Worm (Caenorhabditis elegans) whole organism, L2 larva: ENCODE data around the gene F08D12.7.
A peak's percentile ranks its signal among the peaks of the same experiment; 100 is the strongest.

ENCODE experiments used
- C34F6.9 ChIP-seq: fragments of 150-350 bp; optimal IDR thresholded peaks from 2 replicates; lab custom pipeline; 2014; ENCODE audit warnings: missing biosample characterization, missing genetic modification characterization
- F13H6.1 ChIP-seq: sonication (generic microtip); optimal IDR thresholded peaks from 2 replicates; lab custom pipeline; 2016; ENCODE audit warnings: missing genetic modification characterization, missing compliant biosample characterization
- R02D3.7 ChIP-seq: fragments of 150-350 bp; optimal IDR thresholded peaks from 2 replicates; lab custom pipeline; 2014; ENCODE audit warnings: missing biosample characterization, missing genetic modification characterization
- Y55F3AM.14 ChIP-seq: fragments of 200-800 bp; sonication (Bioruptor generic); optimal IDR thresholded peaks from 2 replicates; lab custom pipeline; 2018; ENCODE audit warnings: mild to moderate bottlenecking, missing genetic modification characterization, missing compliant biosample characterization
- ZK546.5 ChIP-seq: sonication (generic microtip); optimal IDR thresholded peaks from 2 replicates; lab custom pipeline; 2017; ENCODE audit warnings: missing biosample characterization, missing genetic modification characterization
- alr-1 ChIP-seq: fragments of 150-350 bp; optimal IDR thresholded peaks from 2 replicates; lab custom pipeline; 2014; ENCODE audit warnings: missing biosample characterization, missing genetic modification characterization
- aly-2 ChIP-seq: fragments of 150-350 bp; optimal IDR thresholded peaks from 2 replicates; lab custom pipeline; 2014; ENCODE audit warnings: missing biosample characterization, missing genetic modification characterization
- ama-1 ChIP-seq: fragments of 150-350 bp; optimal IDR thresholded peaks from 2 replicates; lab custom pipeline; 2018; ENCODE audit warnings: inconsistent platforms
- blmp-1 ChIP-seq: sonication (generic microtip); optimal IDR thresholded peaks from 2 replicates; lab custom pipeline; 2017; ENCODE audit warnings: missing genetic modification characterization, mild to moderate bottlenecking, missing compliant biosample characterization, antibody characterized with exemption, moderate library complexity; ENCODE audit not compliant: insufficient read depth
- ceh-16 ChIP-seq: fragments of 150-350 bp; optimal IDR thresholded peaks from 2 replicates; lab custom pipeline; 2014; ENCODE audit warnings: missing biosample characterization, missing genetic modification characterization
- ceh-82 ChIP-seq: fragments of 150-350 bp; optimal IDR thresholded peaks from 2 replicates; lab custom pipeline; 2014; ENCODE audit warnings: missing biosample characterization, missing genetic modification characterization
- crh-2 ChIP-seq: sonication (generic microtip); optimal IDR thresholded peaks from 2 replicates; lab custom pipeline; 2017; ENCODE audit warnings: missing biosample characterization, missing genetic modification characterization
- dmd-4 ChIP-seq: sonication (generic microtip); optimal IDR thresholded peaks from 2 replicates; lab custom pipeline; 2017; ENCODE audit warnings: missing biosample characterization, missing genetic modification characterization
- egl-27 ChIP-seq: sonication (generic microtip); optimal IDR thresholded peaks from 3 replicates; lab custom pipeline; 2017; ENCODE audit warnings: missing biosample characterization, missing genetic modification reagents, missing genetic modification characterization
- elt-1 ChIP-seq: fragments of 150-350 bp; optimal IDR thresholded peaks from 2 replicates; lab custom pipeline; 2014; ENCODE audit warnings: missing biosample characterization, missing genetic modification characterization
- fos-1 ChIP-seq: fragments of 150-350 bp; optimal IDR thresholded peaks from 2 replicates; lab custom pipeline; 2014; ENCODE audit warnings: missing biosample characterization, missing genetic modification characterization
- gmeb-1 ChIP-seq: fragments of 150-350 bp; optimal IDR thresholded peaks from 2 replicates; lab custom pipeline; 2014; ENCODE audit warnings: missing biosample characterization, missing genetic modification characterization
- lin-11 ChIP-seq: fragments of 150-350 bp; sonication (generic microtip); optimal IDR thresholded peaks from 2 replicates; lab custom pipeline; 2014; ENCODE audit warnings: missing biosample characterization, missing genetic modification characterization, inconsistent platforms, mixed read lengths
- lin-13 ChIP-seq: fragments of 150-350 bp; optimal IDR thresholded peaks from 2 replicates; lab custom pipeline; 2014; ENCODE audit warnings: missing biosample characterization, missing genetic modification reagents, missing genetic modification characterization
- lin-39 ChIP-seq: fragments of 150-350 bp; optimal IDR thresholded peaks from 2 replicates; lab custom pipeline; 2014; ENCODE audit warnings: missing biosample characterization, missing genetic modification reagents, missing genetic modification characterization
- lsy-2 ChIP-seq, 2 experiments: fragments of 150-350 bp in 1 of 2; sonication (generic microtip) in 1 of 2; optimal IDR thresholded peaks; 2 replicates each; lab custom pipeline; 2014 to 2017; ENCODE audit warnings: missing biosample characterization in 2 of 2, missing genetic modification characterization in 2 of 2
- mab-5 ChIP-seq: fragments of 150-350 bp; optimal IDR thresholded peaks from 2 replicates; lab custom pipeline; 2014; ENCODE audit warnings: missing biosample characterization, missing genetic modification characterization
- mbf-1 ChIP-seq: sonication (generic microtip); optimal IDR thresholded peaks from 2 replicates; lab custom pipeline; 2017; ENCODE audit warnings: missing biosample characterization, missing genetic modification characterization
- mdl-1 ChIP-seq, 2 experiments: fragments of 150-350 bp in 1 of 2; sonication (generic microtip) in 1 of 2; optimal IDR thresholded peaks; 2 replicates each; lab custom pipeline; 2017; ENCODE audit warnings: missing biosample characterization in 2 of 2, missing genetic modification characterization in 2 of 2
- nhr-10 ChIP-seq: sonication (generic microtip); optimal IDR thresholded peaks from 2 replicates; lab custom pipeline; 2017; ENCODE audit warnings: missing biosample characterization, missing genetic modification characterization
- nhr-129 ChIP-seq: fragments of 150-350 bp; optimal IDR thresholded peaks from 2 replicates; lab custom pipeline; 2014; ENCODE audit warnings: missing biosample characterization, missing genetic modification characterization
- nhr-21 ChIP-seq: fragments of 150-350 bp; optimal IDR thresholded peaks from 2 replicates; lab custom pipeline; 2014; ENCODE audit warnings: missing biosample characterization, missing genetic modification characterization
- nhr-23 ChIP-seq: fragments of 150-350 bp; optimal IDR thresholded peaks from 2 replicates; lab custom pipeline; 2014; ENCODE audit warnings: missing biosample characterization, missing genetic modification reagents, missing genetic modification characterization
- nhr-237 ChIP-seq: fragments of 150-350 bp; optimal IDR thresholded peaks from 2 replicates; lab custom pipeline; 2014; ENCODE audit warnings: missing biosample characterization, missing genetic modification characterization
- nhr-25 ChIP-seq: fragments of 150-350 bp; sonication (generic microtip); optimal IDR thresholded peaks from 3 replicates; lab custom pipeline; 2014; ENCODE audit warnings: missing biosample characterization, missing genetic modification characterization
- nhr-6 ChIP-seq: fragments of 150-350 bp; optimal IDR thresholded peaks from 2 replicates; lab custom pipeline; 2014; ENCODE audit warnings: missing biosample characterization, missing genetic modification characterization
- nhr-77 ChIP-seq: fragments of 150-350 bp; optimal IDR thresholded peaks from 2 replicates; lab custom pipeline; 2014; ENCODE audit warnings: missing biosample characterization, missing genetic modification characterization
- peb-1 ChIP-seq: fragments of 150-350 bp; optimal IDR thresholded peaks from 2 replicates; lab custom pipeline; 2014; ENCODE audit warnings: missing biosample characterization, missing genetic modification characterization
- sem-4 ChIP-seq: fragments of 150-350 bp; optimal IDR thresholded peaks from 2 replicates; lab custom pipeline; 2014; ENCODE audit warnings: missing biosample characterization, missing genetic modification reagents, missing genetic modification characterization
- sma-3 ChIP-seq: sonication (generic microtip); optimal IDR thresholded peaks from 2 replicates; lab custom pipeline; 2016; ENCODE audit warnings: missing genetic modification reagents, missing genetic modification characterization, missing compliant biosample characterization
- sma-9 ChIP-seq, 2 experiments: fragments of 150-350 bp in 1 of 2; sonication (generic microtip) in 1 of 2; optimal IDR thresholded peaks; 2 replicates each; lab custom pipeline; 2014 to 2016; ENCODE audit warnings: missing genetic modification characterization in 2 of 2, mild to moderate bottlenecking in 1 of 2, missing biosample characterization in 1 of 2, missing compliant biosample characterization in 1 of 2, missing genetic modification reagents in 1 of 2, moderate library complexity in 1 of 2
- unc-39 ChIP-seq: fragments of 150-350 bp; optimal IDR thresholded peaks from 2 replicates; lab custom pipeline; 2014; ENCODE audit warnings: missing biosample characterization, missing genetic modification characterization
- unc-55 ChIP-seq: fragments of 150-350 bp; sonication (generic microtip); optimal IDR thresholded peaks from 3 replicates; lab custom pipeline; 2014; ENCODE audit warnings: missing biosample characterization, missing genetic modification reagents, missing genetic modification characterization
- unc-62 ChIP-seq: fragments of 150-350 bp; optimal IDR thresholded peaks from 2 replicates; lab custom pipeline; 2014; ENCODE audit warnings: missing biosample characterization, missing genetic modification reagents, missing genetic modification characterization
- ztf-1 ChIP-seq: fragments of 200-800 bp; sonication (Bioruptor generic); conservative IDR thresholded peaks from 2 replicates; pipeline ENCODE4 v1.3.6; 2022; ENCODE audit warnings: missing genetic modification characterization, missing compliant biosample characterization
- ztf-11 ChIP-seq: sonication (generic microtip); optimal IDR thresholded peaks from 2 replicates; lab custom pipeline; 2017; ENCODE audit warnings: missing biosample characterization, missing genetic modification characterization
- ztf-4 ChIP-seq: fragments of 150-350 bp; optimal IDR thresholded peaks from 2 replicates; lab custom pipeline; 2014; ENCODE audit warnings: missing biosample characterization, missing genetic modification characterization

The F08D12.7 gene

ce11 chrII:2804245-2804644, 35.3 kb upstream of the F08D12.7 start (continued):
- TF ChIP-seq unc-62 (GFP tag; lab: Kevin White, UChicago): no peak
- TF ChIP-seq Y55F3AM.14 (GFP tag; lab: Kevin White, UChicago): no peak
- no peak for TF ChIP-seq nhr-10 (tag; lab: Kevin White, UChicago)
- TF ChIP-seq lsy-2 (tag; optimal IDR thresholded peaks at IDR 0.05; lab: Kevin White, UChicago): peak in 1 of 2 experiments; percentile 65
- TF ChIP-seq lin-13 (GFP tag; lab: Kevin White, UChicago): peak; percentile 13
- no peak for TF ChIP-seq nhr-6
- TF ChIP-seq unc-39 (tag; lab: Kevin White, UChicago): no peak
- no peak for TF ChIP-seq R02D3.7 (tag; lab: Kevin White, UChicago)
- no peak for TF ChIP-seq ztf-1 (GFP tag; lab: Robert Waterston, UW)
- TF ChIP-seq crh-2: no peak
- no peak for TF ChIP-seq peb-1
- TF ChIP-seq, all 48 proteins: peak for 9

ce11 chrII:2802804-2803586, 34.1 kb upstream of the F08D12.7 start:
- TF ChIP-seq sma-3 (GFP tag; lab: Kevin White, UChicago) (no peak), crh-2 (peak; percentile 32), fos-1 (tag; lab: Kevin White, UChicago) (peak; percentile 60), sma-9 (GFP tag; optimal IDR thresholded peaks at IDR 0.05; lab: Kevin White, UChicago) (peak; percentile 70), sma-9 (tag; optimal IDR thresholded peaks at IDR 0.05; lab: Kevin White, UChicago) (no peak), sem-4 (tag; lab: Kevin White, UChicago) (no peak), ZK546.5 (no peak), nhr-21 (tag; lab: Kevin White, UChicago) (peak; percentile 2), egl-27 (tag; lab: Kevin White, UChicago) (peak; percentile 5), lin-13 (GFP tag; lab: Kevin White, UChicago) (peak; percentile 2), Y55F3AM.14 (GFP tag; lab: Kevin White, UChicago) (peak; percentile 6)
- TF ChIP-seq, all 48 proteins: peak for 7

- no peak for TF ChIP-seq gmeb-1 (tag; lab: Kevin White, UChicago)
- no peak for TF ChIP-seq dmd-4
- TF ChIP-seq lin-11 (tag; lab: Kevin White, UChicago): no peak
- no peak for TF ChIP-seq nhr-10 (tag; lab: Kevin White, UChicago)
- TF ChIP-seq lin-13 (GFP tag; lab: Kevin White, UChicago): peak; percentile 48
Observed at ce11 chrII:2801764-2802163, 32.8 kb upstream of the F08D12.7 start.

ce11 chrII:2800550-2801233, 31.8 kb upstream of the F08D12.7 start, which contains the start of gene nhr-119:
Gene nhr-119 (minus strand): TSS chrII:2800600.
- TF ChIP-seq mbf-1: no peak
- TF ChIP-seq ceh-82: no peak
- peak; percentile 75 for TF ChIP-seq gmeb-1 (tag; lab: Kevin White, UChicago)
- peak; percentile 38 for TF ChIP-seq C34F6.9 (tag; lab: Kevin White, UChicago)
- TF ChIP-seq nhr-23: no peak
- TF ChIP-seq ztf-11 (tag; lab: Kevin White, UChicago): no peak
- no peak for TF ChIP-seq peb-1
- no peak for TF ChIP-seq lin-39 (tag; lab: Kevin White, UChicago)
- peak; percentile 63 for TF ChIP-seq elt-1
- TF ChIP-seq aly-2 (tag; lab: Kevin White, UChicago): no peak
- no peak for TF ChIP-seq unc-55 (GFP tag; lab: Kevin White, UChicago)
- peak; percentile 40 for TF ChIP-seq nhr-77 (tag; lab: Kevin White, UChicago)
- peak; percentile 30 for TF ChIP-seq nhr-129 (tag; lab: Kevin White, UChicago)
- TF ChIP-seq mab-5: peak; percentile 15
- peak; percentile 66 for TF ChIP-seq crh-2
- TF ChIP-seq Y55F3AM.14 (GFP tag; lab: Kevin White, UChicago): no peak
- no peak for TF ChIP-seq ztf-1 (GFP tag; lab: Robert Waterston, UW)
- TF ChIP-seq nhr-237: no peak
- TF ChIP-seq ZK546.5: no peak
- TF ChIP-seq nhr-25 (tag; lab: Kevin White, UChicago): peak; percentile 86
- TF ChIP-seq ztf-4: peak; percentile 52
- peak; percentile 77 for TF ChIP-seq egl-27 (tag; lab: Kevin White, UChicago)
- TF ChIP-seq sma-9 (GFP tag; optimal IDR thresholded peaks at IDR 0.05; lab: Kevin White, UChicago): peak; percentile 93
- no peak for TF ChIP-seq sma-9 (tag; optimal IDR thresholded peaks at IDR 0.05; lab: Kevin White, UChicago)
- TF ChIP-seq F13H6.1 (tag; lab: Kevin White, UChicago): peak; percentile 85
- TF ChIP-seq sma-3 (GFP tag; lab: Kevin White, UChicago): peak; percentile 96
- no peak for TF ChIP-seq R02D3.7 (tag; lab: Kevin White, UChicago)
- peak; percentile 79 for TF ChIP-seq lin-13 (GFP tag; lab: Kevin White, UChicago)
- peak; percentile 53 to 65 for TF ChIP-seq mdl-1 (tag; optimal IDR thresholded peaks at IDR 0.05; lab: Kevin White, UChicago)
- TF ChIP-seq alr-1 (tag; lab: Kevin White, UChicago): no peak
- TF ChIP-seq fos-1 (tag; lab: Kevin White, UChicago): peak; percentile 94
- TF ChIP-seq nhr-6: peak; percentile 44
- no peak for TF ChIP-seq ama-1 (lab: Kevin White, UChicago)
- peak; percentile 79 for TF ChIP-seq blmp-1
- TF ChIP-seq ceh-16 (tag; lab: Kevin White, UChicago): no peak
